Fruit fly (Drosophila melanogaster): ENCODE measurements around the gene SNF4Agamma.

Gene SNF4Agamma

dm6 chr3R:21107907-21108591 lies 32.5 kb upstream of the SNF4Agamma start, which contains the start of the genes Sec15 and rtet (continued):
- TF ChIP-seq ato (GFP tag; IDR thresholded peaks at IDR 0.05; ENCODE audit: partially characterized antibody) (peak; percentile 86), vvl (GFP tag; IDR thresholded peaks at IDR 0.05) (peak; percentile 76), CG6791 (GFP tag; IDR thresholded peaks at IDR 0.05; ENCODE audit: partially characterized antibody) (peak; percentile 48; the same call in 1 of the 3 replicates), Dip2 (GFP tag; IDR thresholded peaks at IDR 0.05) (no peak), C15 (GFP tag; IDR thresholded peaks at IDR 0.05) (no peak), Dbx (GFP tag; IDR thresholded peaks at IDR 0.05) (peak; percentile 61; the same call in 1 of the 3 replicates), CG31224 (GFP tag; IDR thresholded peaks at IDR 0.05) (no peak), CG17361 (GFP tag; IDR thresholded peaks at IDR 0.05) (peak; percentile 31; the same call in 1 of the 3 replicates), crol (GFP tag; IDR thresholded peaks at IDR 0.05) (no peak), lbe (GFP tag; optimal IDR thresholded peaks at IDR 0.05) (peak; percentile 7), CG2889 (GFP tag; IDR thresholded peaks at IDR 0.05) (peak; percentile 42; the same call in 1 of the 3 replicates), Med (GFP tag) (peak; percentile 84), peb (GFP tag; IDR thresholded peaks at IDR 0.05) (peak; percentile 30; the same call in 1 of the 2 replicates), zen (tag; optimal IDR thresholded peaks at IDR 0.05) (peak; percentile 85), Usf (GFP tag; optimal IDR thresholded peaks at IDR 0.05) (peak; percentile 40), E2f1 (GFP tag; IDR thresholded peaks at IDR 0.05) (peak; percentile 46; the same call in 1 of the 2 replicates), CG4707 (GFP tag; optimal IDR thresholded peaks at IDR 0.05) (no peak), D19B (GFP tag; optimal IDR thresholded peaks at IDR 0.05) (no peak), Pdp1 (GFP tag; optimal IDR thresholded peaks at IDR 0.05) (peak in 1 of 2 experiments; percentile 11), bcd (GFP tag; optimal IDR thresholded peaks at IDR 0.05) (peak; percentile 45), CG11247 (GFP tag; IDR thresholded peaks at IDR 0.05) (peak; percentile 53), tx (GFP tag; optimal IDR thresholded peaks at IDR 0.05) (peak; percentile 19), ATbp (GFP tag; optimal IDR thresholded peaks at IDR 0.05) (no peak), wdn (GFP tag; IDR thresholded peaks at IDR 0.05) (0 out of 2 replicates have a peak, but pooled peaks have one; percentile 11), grau (tag; optimal IDR thresholded peaks at IDR 0.05) (peak; percentile 71), CG6765 (GFP tag; optimal IDR thresholded peaks at IDR 0.05) (peak; percentile 25), Mes4 (GFP tag; optimal IDR thresholded peaks at IDR 0.05) (peak; percentile 3), CG18619 (GFP tag; optimal IDR thresholded peaks at IDR 0.05) (peak; percentile 55), chm (GFP tag; IDR thresholded peaks at IDR 0.05) (peak; percentile 60; the same call in 1 of the 2 replicates), kni (GFP tag; optimal IDR thresholded peaks at IDR 0.05) (peak; percentile 10), emc (GFP tag; optimal IDR thresholded peaks at IDR 0.05) (no peak), dmrt99B (tag; optimal IDR thresholded peaks at IDR 0.05) (no peak), H15 (GFP tag; IDR thresholded peaks at IDR 0.05) (peak; percentile 47; the same call in 1 of the 3 replicates), HHEX (GFP tag; optimal IDR thresholded peaks at IDR 0.05) (peak; percentile 37), Atf3 (GFP tag; optimal IDR thresholded peaks at IDR 0.05) (no peak), NFAT (GFP tag; IDR thresholded peaks at IDR 0.05) (peak; percentile 48; the same call in 1 of the 2 replicates), CG31441 (GFP tag; IDR thresholded peaks at IDR 0.05) (peak; percentile 55), CG16815 (GFP tag; optimal IDR thresholded peaks at IDR 0.05) (peak; percentile 29), gem (tag; optimal IDR thresholded peaks at IDR 0.05) (peak; percentile 80), dm (GFP tag; optimal IDR thresholded peaks at IDR 0.05) (peak; percentile 24), Mrtf (GFP tag; IDR thresholded peaks at IDR 0.05) (peak; percentile 49; the same call in 2 of the 3 replicates), CG17328 (GFP tag; IDR thresholded peaks at IDR 0.05) (peak; percentile 18; the same call in 1 of the 2 replicates), Rx (GFP tag; IDR thresholded peaks at IDR 0.05) (peak; percentile 6; the same call in 1 of the 2 replicates), tap (tag; optimal IDR thresholded peaks at IDR 0.05) (no peak), CG4854 (GFP tag; optimal IDR thresholded peaks at IDR 0.05) (peak; percentile 17), CG1792 (GFP tag; optimal IDR thresholded peaks at IDR 0.05) (peak; percentile 91), Chrac-16 (GFP tag; optimal IDR thresholded peaks at IDR 0.05) (peak; percentile 47), CG3281 (GFP tag; optimal IDR thresholded peaks at IDR 0.05) (peak; percentile 57), Six4 (GFP tag; optimal IDR thresholded peaks at IDR 0.05) (peak; percentile 12)
